Fruit fly (Drosophila melanogaster) whole organism, embryonic: Measurements from ENCODE around the gene papi.

ENCODE experiments used
- CG11456 ChIP-seq: fragments of 200-800 bp; sonication (Bioruptor generic); IDR thresholded peaks from 3 replicates; pipeline ENCODE4 v1.3.6; 2022; ENCODE audit warnings: missing biosample characterization, missing genetic modification characterization
- CG12104 ChIP-seq: fragments of 200-800 bp; sonication (Bioruptor generic); optimal IDR thresholded peaks from 3 replicates; lab custom pipeline; 2016; ENCODE audit warnings: missing biosample characterization, missing genetic modification characterization
- CG12155 ChIP-seq: fragments of 200-800 bp; sonication (Bioruptor generic); optimal IDR thresholded peaks from 3 replicates; lab custom pipeline; 2016; ENCODE audit warnings: missing biosample characterization, missing genetic modification characterization
- CG14050 ChIP-seq: fragments of 200-800 bp; sonication (Bioruptor generic); IDR thresholded peaks from 3 replicates; pipeline ENCODE4 v1.3.6; 2022; ENCODE audit warnings: missing biosample characterization, missing genetic modification characterization
- CG14965 ChIP-seq: fragments of 200-800 bp; sonication (Bioruptor generic); optimal IDR thresholded peaks from 2 replicates; lab custom pipeline; 2016; ENCODE audit warnings: missing biosample characterization, missing genetic modification characterization, borderline replicate concordance
- CG18476 ChIP-seq: fragments of 200-800 bp; sonication (Bioruptor generic); optimal IDR thresholded peaks from 2 replicates; lab custom pipeline; 2016; ENCODE audit warnings: missing biosample characterization, mild to moderate bottlenecking, missing genetic modification characterization
- CG30431 ChIP-seq: fragments of 200-800 bp; sonication (Bioruptor generic); optimal IDR thresholded peaks from 2 replicates; lab custom pipeline; 2017; ENCODE audit warnings: missing biosample characterization, missing genetic modification characterization
- CG33557 ChIP-seq: fragments of 200-800 bp; sonication (Bioruptor generic); optimal IDR thresholded peaks from 2 replicates; lab custom pipeline; 2019; ENCODE audit warnings: missing biosample characterization, mild to moderate bottlenecking, missing genetic modification characterization, moderate library complexity
- CG3407 ChIP-seq: fragments of 200-800 bp; sonication (Bioruptor generic); optimal IDR thresholded peaks from 2 replicates; lab custom pipeline; 2018; ENCODE audit warnings: missing biosample characterization, mild to moderate bottlenecking, missing genetic modification characterization
- CG34376 ChIP-seq: fragments of 200-800 bp; sonication (Bioruptor generic); optimal IDR thresholded peaks from 2 replicates; lab custom pipeline; 2018; ENCODE audit warnings: missing biosample characterization, mild to moderate bottlenecking, missing genetic modification characterization
- CG3838 ChIP-seq: fragments of 200-800 bp; sonication (Bioruptor generic); optimal IDR thresholded peaks from 3 replicates; lab custom pipeline; 2016; ENCODE audit warnings: missing biosample characterization, missing genetic modification characterization
- CG6683 ChIP-seq: fragments of 200-800 bp; sonication (Bioruptor generic); optimal IDR thresholded peaks from 2 replicates; lab custom pipeline; 2017; ENCODE audit warnings: missing biosample characterization, mild to moderate bottlenecking, missing genetic modification characterization, missing genetic modification reagents
- CG7556 ChIP-seq: fragments of 200-800 bp; sonication (Bioruptor generic); optimal IDR thresholded peaks from 2 replicates; lab custom pipeline; 2017; ENCODE audit warnings: missing biosample characterization, mild to moderate bottlenecking, missing genetic modification characterization
- CG7786 ChIP-seq: fragments of 200-800 bp; sonication (Bioruptor generic); optimal IDR thresholded peaks from 2 replicates; lab custom pipeline; 2016; ENCODE audit warnings: missing biosample characterization, missing genetic modification characterization
- CG7963 ChIP-seq: fragments of 200-800 bp; sonication (Bioruptor generic); IDR thresholded peaks from 3 replicates; pipeline ENCODE4 v1.3.6; 2022; ENCODE audit warnings: missing biosample characterization, missing genetic modification characterization; ENCODE audit not compliant: partially characterized antibody
- CG9932 ChIP-seq: fragments of 200-800 bp; sonication (Bioruptor generic); IDR thresholded peaks from 2 replicates; pipeline ENCODE4 v1.3.6; 2022; ENCODE audit warnings: missing biosample characterization, missing genetic modification characterization
- Dfd ChIP-seq, 2 experiments: fragments of >200 bp; optimal IDR thresholded peaks; 2 replicates each; lab custom pipeline; 2017; ENCODE audit warnings: missing biosample characterization in 2 of 2, missing genetic modification characterization in 2 of 2
- E2f1 ChIP-seq: fragments of 200-800 bp; sonication (Bioruptor generic); IDR thresholded peaks from 2 replicates; pipeline ENCODE4 v1.3.6; 2022; ENCODE audit warnings: missing biosample characterization, missing genetic modification characterization
- GATAe ChIP-seq: fragments of 200-800 bp; sonication (Bioruptor generic); conservative IDR thresholded peaks from 2 replicates; pipeline ENCODE4 v1.3.6; 2022; ENCODE audit warnings: missing biosample characterization, missing genetic modification characterization
- HLHmδ ChIP-seq: fragments of 200-800 bp; sonication (Bioruptor generic); optimal IDR thresholded peaks from 2 replicates; lab custom pipeline; 2018; ENCODE audit warnings: missing biosample characterization, mild to moderate bottlenecking, missing genetic modification characterization, moderate library complexity
- MESR4 ChIP-seq: fragments of 200-800 bp; sonication (Bioruptor generic); optimal IDR thresholded peaks from 2 replicates; lab custom pipeline; 2018; ENCODE audit warnings: missing biosample characterization, mild to moderate bottlenecking, missing genetic modification characterization, moderate library complexity
- NK7.1 ChIP-seq: fragments of 200-800 bp; sonication (Bioruptor generic); optimal IDR thresholded peaks from 3 replicates; lab custom pipeline; 2016; ENCODE audit warnings: missing biosample characterization, missing genetic modification characterization
- Optix ChIP-seq: fragments of 200-800 bp; sonication (Bioruptor generic); IDR thresholded peaks from 3 replicates; pipeline ENCODE4 v1.3.6; 2022; ENCODE audit warnings: missing biosample characterization, missing genetic modification characterization
- Pdp1 ChIP-seq, 2 experiments: fragments of 200-800 bp; sonication (Bioruptor generic); optimal IDR thresholded peaks; 3 replicates each; lab custom pipeline; 2016; ENCODE audit warnings: missing biosample characterization in 2 of 2, missing genetic modification characterization in 2 of 2, mild to moderate bottlenecking in 1 of 2, moderate library complexity in 1 of 2
- Scr ChIP-seq: fragments of 200-800 bp; sonication (Bioruptor generic); IDR thresholded peaks from 2 replicates; pipeline ENCODE4 v1.3.6; 2022; ENCODE audit warnings: missing biosample characterization, missing genetic modification characterization; ENCODE audit not compliant: partially characterized antibody
- Side ChIP-seq: fragments of 200-800 bp; sonication (Bioruptor generic); optimal IDR thresholded peaks from 2 replicates; lab custom pipeline; 2016; ENCODE audit warnings: missing biosample characterization, missing genetic modification characterization
- Sin3A ChIP-seq: fragments of >200 bp; optimal IDR thresholded peaks from 2 replicates; lab custom pipeline; 2018
- Six4 ChIP-seq: fragments of 200-800 bp; sonication (Bioruptor generic); optimal IDR thresholded peaks from 2 replicates; lab custom pipeline; 2016; ENCODE audit warnings: missing biosample characterization, missing genetic modification characterization
- ab ChIP-seq: fragments of 200-800 bp; sonication (Bioruptor generic); optimal IDR thresholded peaks from 2 replicates; lab custom pipeline; 2016; ENCODE audit warnings: missing biosample characterization, missing genetic modification characterization
- bab2 ChIP-seq: fragments of 200-800 bp; sonication (Bioruptor generic); optimal IDR thresholded peaks from 2 replicates; lab custom pipeline; 2016; ENCODE audit warnings: missing biosample characterization, missing genetic modification characterization
- bcd ChIP-seq: fragments of 200-800 bp; sonication (Bioruptor generic); optimal IDR thresholded peaks from 2 replicates; lab custom pipeline; 2017; ENCODE audit warnings: missing biosample characterization, mild to moderate bottlenecking, missing genetic modification characterization
- bigmax ChIP-seq: fragments of 200-800 bp; sonication (Bioruptor generic); optimal IDR thresholded peaks from 2 replicates; lab custom pipeline; 2018; ENCODE audit warnings: missing biosample characterization, mild to moderate bottlenecking, missing genetic modification characterization
- bsh ChIP-seq, 2 experiments: fragments of 200-800 bp; sonication (Bioruptor generic); optimal IDR thresholded peaks; 2 replicates each; lab custom pipeline; 2017 to 2018; ENCODE audit warnings: mild to moderate bottlenecking in 2 of 2, missing biosample characterization in 2 of 2, missing genetic modification characterization in 2 of 2, moderate library complexity in 1 of 2
- cato ChIP-seq: fragments of 200-800 bp; sonication (Bioruptor generic); optimal IDR thresholded peaks from 2 replicates; lab custom pipeline; 2016; ENCODE audit warnings: missing biosample characterization, missing genetic modification characterization, borderline replicate concordance
- corto ChIP-seq: fragments of 200-800 bp; sonication (Bioruptor generic); optimal IDR thresholded peaks from 2 replicates; lab custom pipeline; 2016; ENCODE audit warnings: missing biosample characterization, mild to moderate bottlenecking, missing genetic modification characterization, moderate library complexity
- cwo ChIP-seq: fragments of 200-800 bp; sonication (Bioruptor generic); optimal IDR thresholded peaks from 3 replicates; lab custom pipeline; 2017; ENCODE audit warnings: missing biosample characterization, missing genetic modification characterization, mild to moderate bottlenecking, moderate library complexity, missing genetic modification reagents
- disco-r ChIP-seq: fragments of 200-800 bp; sonication (Bioruptor generic); optimal IDR thresholded peaks from 2 replicates; lab custom pipeline; 2016; ENCODE audit warnings: missing biosample characterization, missing genetic modification characterization
- eyg ChIP-seq: fragments of 200-800 bp; sonication (Bioruptor generic); optimal IDR thresholded peaks from 3 replicates; lab custom pipeline; 2016; ENCODE audit warnings: missing biosample characterization, missing genetic modification characterization
- fd64A ChIP-seq: fragments of 200-800 bp; sonication (Bioruptor generic); optimal IDR thresholded peaks from 3 replicates; lab custom pipeline; 2018; ENCODE audit warnings: missing biosample characterization, mild to moderate bottlenecking, missing genetic modification characterization
- gcm ChIP-seq: fragments of 200-800 bp; sonication (Bioruptor generic); optimal IDR thresholded peaks from 2 replicates; lab custom pipeline; 2019; ENCODE audit warnings: missing biosample characterization, mild to moderate bottlenecking, missing genetic modification characterization, moderate library complexity
- gem ChIP-seq: fragments of 200-800 bp; sonication (Bioruptor generic); optimal IDR thresholded peaks from 2 replicates; lab custom pipeline; 2019; ENCODE audit warnings: missing biosample characterization, mild to moderate bottlenecking, missing genetic modification characterization, moderate library complexity
- gt ChIP-seq: fragments of 200-800 bp; sonication (Bioruptor generic); IDR thresholded peaks from 2 replicates; pipeline ENCODE4 v1.3.6; 2022; ENCODE audit warnings: missing biosample characterization, missing genetic modification characterization
- ken ChIP-seq: fragments of 200-800 bp; sonication (Bioruptor generic); IDR thresholded peaks from 3 replicates; pipeline ENCODE4 v1.3.6; 2022; ENCODE audit warnings: missing biosample characterization, missing genetic modification characterization
- otp ChIP-seq: fragments of 200-800 bp; sonication (Bioruptor generic); IDR thresholded peaks from 3 replicates; pipeline ENCODE4, ENCODE4 v1.3.6; 2022; ENCODE audit warnings: missing biosample characterization, missing genetic modification characterization
- pum ChIP-seq: fragments of 200-800 bp; sonication (Bioruptor generic); optimal IDR thresholded peaks from 2 replicates; lab custom pipeline; 2016; ENCODE audit warnings: missing biosample characterization, missing genetic modification characterization
- sd ChIP-seq: fragments of 200-800 bp; sonication (Bioruptor generic); optimal IDR thresholded peaks from 3 replicates; lab custom pipeline; 2018; ENCODE audit warnings: missing biosample characterization, mild to moderate bottlenecking, missing genetic modification characterization, moderate library complexity
- slbo ChIP-seq: fragments of 200-800 bp; sonication (Bioruptor generic); IDR thresholded peaks from 2 replicates; pipeline ENCODE4 v1.3.6; 2022; ENCODE audit warnings: missing biosample characterization, missing genetic modification characterization
- slp2 ChIP-seq: fragments of 200-800 bp; sonication (Bioruptor generic); optimal IDR thresholded peaks from 2 replicates; lab custom pipeline; 2016; ENCODE audit warnings: missing biosample characterization, missing genetic modification characterization
- stc ChIP-seq: fragments of 200-800 bp; sonication (Bioruptor generic); IDR thresholded peaks from 2 replicates; pipeline ENCODE4 v1.3.6; 2022; ENCODE audit warnings: missing biosample characterization, missing genetic modification characterization
- ttk ChIP-seq: fragments of 200-800 bp; sonication (Bioruptor generic); IDR thresholded peaks from 2 replicates; pipeline ENCODE4 v2.1.2; 2022; ENCODE audit warnings: missing biosample characterization, missing genetic modification characterization
- vfl ChIP-seq: fragments of 200-800 bp; sonication (Bioruptor generic); optimal IDR thresholded peaks from 2 replicates; lab custom pipeline; 2016; ENCODE audit warnings: missing biosample characterization, missing genetic modification characterization

Gene papi

dm6 chr2L:2179366-2179765 lies 41.2 kb upstream of the papi start (continued):
- TF ChIP-seq CG11456 (GFP tag; lab: Robert Waterston, UW) (peak; percentile 72; the same call in 2 of the 3 replicates), Scr (GFP tag; lab: Robert Waterston, UW) (no peak), pum (GFP tag; lab: Kevin White, UChicago) (peak; percentile 76), MESR4 (GFP tag; lab: Kevin White, UChicago) (no peak), bcd (peak; percentile 79), CG6683 (peak; percentile 22), HLHmδ (GFP tag; lab: Kevin White, UChicago) (no peak), ttk (GFP tag; lab: Robert Waterston, UW) (peak; percentile 44), Side (GFP tag; lab: Kevin White, UChicago) (peak; percentile 74), CG14965 (GFP tag; lab: Kevin White, UChicago) (no peak), stc (GFP tag; lab: Robert Waterston, UW) (peak; percentile 83), corto (no peak), cwo (GFP tag; lab: Kevin White, UChicago) (peak; percentile 74), CG9932 (GFP tag; lab: Robert Waterston, UW) (peak; percentile 85), ken (peak; percentile 69), sd (peak; percentile 86), CG18476 (GFP tag; lab: Kevin White, UChicago) (peak; percentile 48), CG7786 (GFP tag; lab: Kevin White, UChicago) (peak; percentile 78), otp (GFP tag; lab: Robert Waterston, UW) (0 out of 3 replicates have a peak, but pooled peaks have one; percentile 53), CG12104 (GFP tag; lab: Kevin White, UChicago) (no peak), bigmax (GFP tag; lab: Kevin White, UChicago) (no peak), vfl (GFP tag; lab: Kevin White, UChicago) (peak; percentile 42), CG12155 (GFP tag; lab: Kevin White, UChicago) (peak; percentile 75), disco-r (GFP tag; lab: Kevin White, UChicago) (peak; percentile 59), GATAe (GFP tag; lab: Robert Waterston, UW) (peak; percentile 85), Optix (GFP tag; lab: Robert Waterston, UW) (peak; percentile 76), NK7.1 (GFP tag; lab: Kevin White, UChicago) (peak; percentile 35), CG30431 (GFP tag; lab: Kevin White, UChicago) (peak; percentile 44), CG14050 (GFP tag; lab: Robert Waterston, UW) (peak; percentile 47), gcm (GFP tag; lab: Kevin White, UChicago) (peak; percentile 18), slp2 (peak; percentile 75), ab (no peak), cato (no peak), bsh (GFP tag; optimal IDR thresholded peaks at IDR 0.05; lab: Kevin White, UChicago) (peak in 1 of 2 experiments; percentile 57), E2f1 (GFP tag; lab: Robert Waterston, UW) (peak; percentile 73), CG3838 (GFP tag; lab: Kevin White, UChicago) (peak; percentile 6), gem (tag; lab: Kevin White, UChicago) (peak; percentile 87), Pdp1 (GFP tag; optimal IDR thresholded peaks at IDR 0.05; lab: Kevin White, UChicago) (peak; percentile 73 to 82), CG3407 (GFP tag; lab: Kevin White, UChicago) (peak; percentile 34), CG34376 (GFP tag; lab: Kevin White, UChicago) (peak; percentile 31), bab2 (GFP tag; lab: Kevin White, UChicago) (peak; percentile 80), eyg (GFP tag; lab: Kevin White, UChicago) (peak; percentile 57), Dfd (GFP tag; optimal IDR thresholded peaks at IDR 0.05; lab: Kevin White, UChicago) (no peak), CG7556 (GFP tag; lab: Kevin White, UChicago) (peak; percentile 32), fd64A (GFP tag; lab: Kevin White, UChicago) (no peak), CG7963 (GFP tag; lab: Robert Waterston, UW) (no peak), Sin3A (lab: Kevin White, UChicago) (no peak), gt (GFP tag; lab: Robert Waterston, UW) (0 out of 2 replicates have a peak, but pooled peaks have one; percentile 20), slbo (GFP tag; lab: Robert Waterston, UW) (peak; percentile 89), CG33557 (no peak), Six4 (GFP tag; lab: Kevin White, UChicago) (peak; percentile 19)
